Worm (Caenorhabditis elegans): Measurements from ENCODE around the gene srx-22.
A peak's percentile ranks its signal among the peaks of the same experiment; 100 is the strongest.

srx-22 gene

DNA sequence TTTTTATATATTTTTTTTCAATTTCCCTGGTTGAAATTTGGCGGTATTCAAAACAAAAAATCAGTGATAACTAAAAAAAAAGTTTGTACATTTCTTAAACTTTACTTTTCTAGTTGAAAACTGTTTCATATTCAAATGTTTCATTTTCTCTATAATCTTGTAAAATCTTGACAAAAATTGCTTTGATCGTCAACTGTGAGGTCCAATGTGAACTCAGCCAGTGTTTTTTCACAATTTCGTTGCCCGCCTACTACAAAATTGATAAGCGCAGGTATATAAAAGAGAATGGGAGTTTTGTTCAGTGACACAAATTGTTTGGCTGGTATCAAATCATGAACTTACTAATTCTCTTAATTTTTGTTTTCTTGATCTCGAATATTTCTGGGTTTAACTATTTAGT lies 32.9 kb upstream of the srx-22 start, which contains the start of gene ugt-42 (continued):
- TF ChIP-seq mcd-1 (GFP tag; IDR thresholded peaks at IDR 0.05): no peak

DNA sequence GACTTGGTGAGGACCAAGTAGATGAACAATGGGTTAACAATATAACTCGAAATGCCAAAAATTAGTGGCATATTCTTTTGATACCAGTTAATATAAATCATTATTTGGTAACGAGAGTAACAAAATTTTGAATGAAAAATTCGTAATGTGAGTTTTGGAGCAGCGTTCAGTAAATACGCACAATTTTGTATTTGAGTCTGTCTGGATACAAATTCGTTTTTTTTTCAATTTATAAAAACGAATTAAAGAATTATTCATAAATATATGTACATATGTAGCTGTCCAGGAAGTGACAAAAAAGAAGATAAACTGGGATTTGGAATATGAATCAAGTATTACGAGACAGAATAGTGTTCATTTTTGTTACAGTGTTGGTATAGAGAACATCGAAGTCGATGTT lies 26.8 kb upstream of the srx-22 start, which contains the start of gene srj-5:
Gene srj-5 (minus strand): TSS at position 101 of the 400 bp plus-strand sequence.
- no peak for TF ChIP-seq sdz-38 (tag; optimal IDR thresholded peaks at IDR 0.05)
- no peak for TF ChIP-seq madf-3 (GFP tag; IDR thresholded peaks at IDR 0.05)
- TF ChIP-seq snpc-4 (GFP tag; optimal IDR thresholded peaks at IDR 0.05): no peak
- no peak for TF ChIP-seq snpc-4 (tag; optimal IDR thresholded peaks at IDR 0.05)
- TF ChIP-seq Y53G8AR.9 (GFP tag; conservative IDR thresholded peaks at IDR 0.05): no peak
- TF ChIP-seq nfya-2 (GFP tag; IDR thresholded peaks at IDR 0.05): no peak
- TF ChIP-seq B0261.1 (tag; optimal IDR thresholded peaks at IDR 0.05): no peak
- no peak for TF ChIP-seq snpc-1.1 (tag; optimal IDR thresholded peaks at IDR 0.05; ENCODE audit: insufficient read depth)
- no peak for TF ChIP-seq lin-54 (GFP tag; optimal IDR thresholded peaks at IDR 0.05)
- TF ChIP-seq unc-62 (GFP tag; optimal IDR thresholded peaks at IDR 0.05): no peak
- no peak for TF ChIP-seq nhr-80 (tag; optimal IDR thresholded peaks at IDR 0.05)
- TF ChIP-seq rpc-1 (optimal IDR thresholded peaks at IDR 0.05): no peak
- TF ChIP-seq rpc-1 (tag; optimal IDR thresholded peaks at IDR 0.05): no peak
- TF ChIP-seq attf-6 (GFP tag; IDR thresholded peaks at IDR 0.05): no peak
- no peak for TF ChIP-seq Y79H2A.3 (GFP tag; conservative IDR thresholded peaks at IDR 0.05)
- TF ChIP-seq ceh-27 (GFP tag; optimal IDR thresholded peaks at IDR 0.05): no peak

DNA sequence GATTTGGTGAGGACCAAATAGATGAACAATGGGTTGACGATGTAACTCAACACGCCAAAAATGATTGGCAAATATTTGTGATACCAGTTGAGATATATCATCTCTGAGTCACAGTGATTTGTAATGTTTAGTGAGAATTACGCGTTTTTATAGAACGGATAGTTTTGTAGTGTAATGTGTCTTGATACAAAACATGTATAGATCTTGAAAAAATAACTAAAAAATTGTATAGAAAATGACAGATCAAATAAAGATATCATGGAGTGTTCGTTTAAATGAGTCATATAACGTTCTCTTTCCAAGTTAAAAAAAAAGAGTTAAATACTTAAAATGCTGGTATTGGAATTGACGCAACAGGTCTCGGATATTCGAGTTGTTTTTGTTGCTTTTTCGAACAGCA lies 25.4 kb upstream of the srx-22 start, which contains the start of gene srj-6:
Gene srj-6 (minus strand): TSS at position 101 of the 400 bp plus-strand sequence.
- no peak for TF ChIP-seq ekl-4 (GFP tag; IDR thresholded peaks at IDR 0.05)
- no peak for TF ChIP-seq rpc-1 (optimal IDR thresholded peaks at IDR 0.05)
- TF ChIP-seq rpc-1 (tag; optimal IDR thresholded peaks at IDR 0.05): no peak
- no peak for TF ChIP-seq fkh-3 (tag; optimal IDR thresholded peaks at IDR 0.05)
- TF ChIP-seq ZK185.1 (tag; optimal IDR thresholded peaks at IDR 0.05; ENCODE audit: poor library complexity, severe bottlenecking): no peak

DNA sequence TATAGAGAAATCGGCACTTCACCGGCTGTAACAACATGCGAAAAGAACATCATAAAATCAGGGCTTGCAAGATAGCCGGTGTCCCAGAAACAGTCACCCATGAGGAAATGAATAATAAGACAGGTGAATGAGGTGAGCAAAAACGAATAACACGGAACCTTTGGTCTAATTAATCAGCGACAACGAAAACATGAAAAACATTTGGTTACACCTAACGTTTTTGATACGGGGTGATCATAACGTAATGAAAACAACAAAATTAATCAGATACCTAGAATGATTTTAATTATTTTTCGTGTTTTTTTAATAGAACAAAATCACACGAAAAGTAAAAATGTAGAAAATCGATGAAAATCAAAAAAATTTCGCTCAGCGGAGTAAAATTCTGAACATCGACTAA lies 23.9 kb upstream of the srx-22 start, which contains the start of gene srh-245:
Gene srh-245 (minus strand): TSS at position 101 of the 400 bp plus-strand sequence.
- TF ChIP-seq snpc-3.4 (tag; optimal IDR thresholded peaks at IDR 0.05): no peak
- no peak for TF ChIP-seq pbrm-1 (GFP tag; IDR thresholded peaks at IDR 0.05)

DNA sequence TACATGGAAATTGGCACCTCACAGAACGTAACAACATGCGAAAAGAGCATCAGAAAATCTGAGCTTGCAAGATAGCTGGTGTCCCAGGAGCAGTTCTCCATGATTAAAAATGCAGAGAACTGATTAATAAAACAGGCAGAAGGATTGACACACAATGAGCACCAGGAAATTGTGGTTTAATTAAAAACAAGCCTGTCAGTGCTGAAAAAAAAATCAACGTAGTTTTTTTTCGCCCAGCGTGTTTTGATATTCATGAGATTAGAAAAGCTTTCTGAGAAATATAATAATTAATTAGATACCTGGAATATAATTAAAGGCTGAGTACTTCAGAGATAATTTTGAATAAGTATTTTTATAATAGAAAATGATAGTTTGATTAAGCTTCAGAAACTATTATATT lies 22.1 kb upstream of the srx-22 start, which contains the start of gene srh-246:
Gene srh-246 (minus strand): TSS at position 101 of the 400 bp plus-strand sequence.
- TF ChIP-seq akir-1 (GFP tag; optimal IDR thresholded peaks at IDR 0.05) (no peak), lin-54 (GFP tag; optimal IDR thresholded peaks at IDR 0.05) (no peak), egl-18 (GFP tag; IDR thresholded peaks at IDR 0.05) (no peak), fkh-3 (tag; optimal IDR thresholded peaks at IDR 0.05) (no peak), ztf-26 (tag; optimal IDR thresholded peaks at IDR 0.05) (no peak), F37B4.10 (GFP tag; IDR thresholded peaks at IDR 0.05) (no peak)

DNA sequence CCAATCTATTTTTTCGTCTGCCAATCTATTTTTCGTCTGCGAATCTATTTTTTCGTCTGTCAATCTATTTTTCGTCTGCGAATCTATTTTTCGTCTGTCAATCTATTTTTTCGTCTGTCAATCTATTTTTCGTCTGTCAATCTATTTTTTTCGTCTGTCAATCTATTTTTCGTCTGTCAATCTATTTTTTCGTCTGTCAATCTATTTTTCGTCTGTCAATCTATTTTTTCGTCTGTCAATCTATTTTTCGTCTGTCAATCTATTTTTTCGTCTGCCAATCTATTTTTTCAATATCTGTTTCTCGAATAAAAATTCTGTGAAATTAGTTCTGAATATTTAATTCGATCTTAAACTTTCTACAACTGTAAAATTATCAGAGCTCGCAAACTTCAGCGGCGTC lies 21.6 kb upstream of the srx-22 start:
- peak; percentile 74; the same call in 1 of the 2 replicates for TF ChIP-seq madf-3 (GFP tag; IDR thresholded peaks at IDR 0.05)
- peak; percentile 99; the same call in 1 of the 2 replicates for TF ChIP-seq Y53F4B.3 (GFP tag; IDR thresholded peaks at IDR 0.05)
- TF ChIP-seq hsf-1 (GFP tag; IDR thresholded peaks at IDR 0.05): 0 out of 2 replicates have a peak, but pooled peaks have one; percentile 35
- TF ChIP-seq egrh-3 (GFP tag; IDR thresholded peaks at IDR 0.05): peak; percentile 92
- peak; percentile 44; the same call in 1 of the 2 replicates for TF ChIP-seq ceh-91 (GFP tag; IDR thresholded peaks at IDR 0.05)
